Worm (Caenorhabditis elegans) whole organism, mixed stage, embryonic: ENCODE measurements around the gene F53A9.7.

Experiments used
- M03D4.4 ChIP-seq: sonication (generic microtip); optimal IDR thresholded peaks from 2 replicates; lab custom pipeline; 2017; ENCODE audit warnings: mild to moderate bottlenecking, missing genetic modification characterization, missing compliant biosample characterization
- mab-5 ChIP-seq: fragments of 150-350 bp; optimal IDR thresholded peaks from 2 replicates; lab custom pipeline; 2014; ENCODE audit warnings: missing biosample characterization, missing genetic modification characterization
- mep-1 ChIP-seq: fragments of 150-350 bp; optimal IDR thresholded peaks from 2 replicates; lab custom pipeline; 2017; ENCODE audit warnings: missing biosample characterization, missing genetic modification reagents, missing genetic modification characterization, inconsistent platforms
- pha-4 ChIP-seq: fragments of 150-350 bp; optimal IDR thresholded peaks from 2 replicates; lab custom pipeline; 2018; ENCODE audit warnings: missing biosample characterization, missing genetic modification reagents, missing genetic modification characterization
- snpc-4 ChIP-seq: fragments of 150-350 bp; optimal IDR thresholded peaks from 2 replicates; lab custom pipeline; 2014; ENCODE audit warnings: missing biosample characterization, missing genetic modification characterization

- TF ChIP-seq mab-5 (tag; lab: Kevin White, UChicago) (no peak), pha-4 (tag; lab: Kevin White, UChicago) (no peak), mep-1 (no peak), snpc-4 (tag; lab: Kevin White, UChicago) (no peak), M03D4.4 (tag; lab: Kevin White, UChicago) (no peak)
Observed at ce11 chrX:8677320-8677719, 39.4 kb downstream of the F53A9.7 start.
